Fruit fly (Drosophila melanogaster) whole organism, embryonic: ENCODE measurements around the gene CG5254.

Experiments
- ATbp ChIP-seq: fragments of 200-800 bp; sonication (Bioruptor generic); optimal IDR thresholded peaks from 2 replicates; lab custom pipeline; 2017; ENCODE audit warnings: missing biosample characterization, mild to moderate bottlenecking, missing genetic modification characterization, missing genetic modification reagents
- Ada2b ChIP-seq: fragments of 200-800 bp; sonication (Bioruptor generic); IDR thresholded peaks from 2 replicates; pipeline ENCODE4 v1.3.6; 2022; ENCODE audit warnings: missing biosample characterization, missing genetic modification characterization
- CG12219 ChIP-seq: fragments of 200-800 bp; sonication (Bioruptor generic); optimal IDR thresholded peaks from 3 replicates; lab custom pipeline; 2018; ENCODE audit warnings: missing biosample characterization, mild to moderate bottlenecking, missing genetic modification characterization
- CG12299 ChIP-seq: fragments of 200-800 bp; sonication (Bioruptor generic); optimal IDR thresholded peaks from 2 replicates; lab custom pipeline; 2018; ENCODE audit warnings: missing biosample characterization, mild to moderate bottlenecking, missing genetic modification characterization
- CG13424 ChIP-seq: fragments of 200-800 bp; sonication (Bioruptor generic); optimal IDR thresholded peaks from 2 replicates; lab custom pipeline; 2019; ENCODE audit warnings: missing biosample characterization, mild to moderate bottlenecking, missing genetic modification characterization, moderate library complexity
- CG14050 ChIP-seq: fragments of 200-800 bp; sonication (Bioruptor generic); IDR thresholded peaks from 3 replicates; pipeline ENCODE4 v1.3.6; 2022; ENCODE audit warnings: missing biosample characterization, missing genetic modification characterization
- CG15073 ChIP-seq: fragments of 200-800 bp; sonication (Bioruptor generic); optimal IDR thresholded peaks from 2 replicates; lab custom pipeline; 2016; ENCODE audit warnings: missing biosample characterization, missing genetic modification characterization
- CG1647 ChIP-seq: fragments of 200-800 bp; sonication (Bioruptor generic); optimal IDR thresholded peaks from 3 replicates; lab custom pipeline; 2016; ENCODE audit warnings: missing biosample characterization, missing genetic modification characterization
- CG17328 ChIP-seq: fragments of 200-800 bp; sonication (Bioruptor generic); IDR thresholded peaks from 2 replicates; pipeline ENCODE4 v1.3.6; 2022; ENCODE audit warnings: missing biosample characterization, missing genetic modification characterization
- CG18599 ChIP-seq: fragments of 200-800 bp; sonication (Bioruptor generic); optimal IDR thresholded peaks from 3 replicates; lab custom pipeline; 2017; ENCODE audit warnings: missing biosample characterization, missing genetic modification characterization, mild to moderate bottlenecking, moderate library complexity, missing genetic modification reagents
- CG2678 ChIP-seq: fragments of 200-800 bp; sonication (Bioruptor generic); optimal IDR thresholded peaks from 3 replicates; lab custom pipeline; 2019; ENCODE audit warnings: missing biosample characterization, mild to moderate bottlenecking, missing genetic modification characterization, moderate library complexity
- CG2712 ChIP-seq: fragments of 200-800 bp; optimal IDR thresholded peaks from 3 replicates; lab custom pipeline; 2019; ENCODE audit warnings: missing biosample characterization, mild to moderate bottlenecking, missing genetic modification characterization, moderate library complexity
- CG32532 ChIP-seq: fragments of 200-800 bp; sonication (Bioruptor generic); IDR thresholded peaks from 2 replicates; pipeline ENCODE4 v1.3.6; 2022; ENCODE audit warnings: missing biosample characterization, missing genetic modification characterization
- CG34224 ChIP-seq: fragments of 200-800 bp; sonication (Bioruptor generic); IDR thresholded peaks from 3 replicates; pipeline ENCODE4 v1.3.6; 2022; ENCODE audit warnings: missing biosample characterization, missing genetic modification characterization; ENCODE audit not compliant: partially characterized antibody
- CG4424 ChIP-seq: fragments of 200-800 bp; sonication (Bioruptor generic); optimal IDR thresholded peaks from 3 replicates; lab custom pipeline; 2016; ENCODE audit warnings: missing biosample characterization, missing genetic modification characterization
- CG8388 ChIP-seq: fragments of 200-800 bp; sonication (Bioruptor generic); optimal IDR thresholded peaks from 2 replicates; lab custom pipeline; 2019; ENCODE audit warnings: missing biosample characterization, mild to moderate bottlenecking, missing genetic modification characterization, moderate library complexity
- CG9727 ChIP-seq: fragments of 200-800 bp; sonication (Bioruptor generic); optimal IDR thresholded peaks from 3 replicates; lab custom pipeline; 2017; ENCODE audit warnings: missing biosample characterization, mild to moderate bottlenecking, missing genetic modification characterization
- Elba2 ChIP-seq: fragments of 200-800 bp; sonication (Bioruptor generic); optimal IDR thresholded peaks from 3 replicates; lab custom pipeline; 2016; ENCODE audit warnings: missing biosample characterization, missing genetic modification characterization
- Fer1 ChIP-seq: fragments of 200-800 bp; sonication (Bioruptor generic); optimal IDR thresholded peaks from 2 replicates; lab custom pipeline; 2017; ENCODE audit warnings: missing biosample characterization, mild to moderate bottlenecking, missing genetic modification characterization
- HLH4C ChIP-seq: fragments of 200-800 bp; sonication (Bioruptor generic); IDR thresholded peaks from 3 replicates; pipeline ENCODE4 v1.3.6; 2022; ENCODE audit warnings: missing biosample characterization, missing genetic modification characterization; ENCODE audit not compliant: partially characterized antibody
- Hr78 ChIP-seq, 2 experiments: fragments of 200-800 bp in 1 of 2; fragments of >200 bp in 1 of 2; sonication (Bioruptor generic) in 1 of 2; optimal IDR thresholded peaks; 2 replicates each; lab custom pipeline; 2017 to 2019; ENCODE audit warnings: missing biosample characterization in 2 of 2, missing genetic modification characterization in 2 of 2, mild to moderate bottlenecking in 1 of 2, moderate library complexity in 1 of 2
- Rx ChIP-seq: fragments of 200-800 bp; sonication (Bioruptor generic); IDR thresholded peaks from 2 replicates; pipeline ENCODE4 v1.3.6; 2022; ENCODE audit warnings: missing biosample characterization, missing genetic modification characterization
- Xbp1 ChIP-seq: fragments of 200-800 bp; sonication (Bioruptor generic); optimal IDR thresholded peaks from 3 replicates; lab custom pipeline; 2016; ENCODE audit warnings: missing biosample characterization, mild to moderate bottlenecking, missing genetic modification characterization
- Xrp1 ChIP-seq: fragments of 200-800 bp; sonication (Bioruptor generic); IDR thresholded peaks from 2 replicates; pipeline ENCODE4 v1.3.6; 2022; ENCODE audit warnings: missing biosample characterization, missing genetic modification characterization
- bab2 ChIP-seq: fragments of 200-800 bp; sonication (Bioruptor generic); optimal IDR thresholded peaks from 2 replicates; lab custom pipeline; 2016; ENCODE audit warnings: missing biosample characterization, missing genetic modification characterization
- chm ChIP-seq: fragments of 200-800 bp; sonication (Bioruptor generic); IDR thresholded peaks from 2 replicates; pipeline ENCODE4 v1.3.6; 2022; ENCODE audit warnings: missing biosample characterization, missing genetic modification characterization
- crc ChIP-seq: fragments of 200-800 bp; sonication (Bioruptor generic); optimal IDR thresholded peaks from 2 replicates; lab custom pipeline; 2016; ENCODE audit warnings: missing biosample characterization, missing genetic modification characterization
- croc ChIP-seq: fragments of 200-800 bp; sonication (Bioruptor generic); conservative IDR thresholded peaks from 3 replicates; pipeline ENCODE4 v1.3.6; 2022; ENCODE audit warnings: missing biosample characterization, missing genetic modification characterization
- crol ChIP-seq: fragments of 200-800 bp; sonication (Bioruptor generic); IDR thresholded peaks from 2 replicates; pipeline ENCODE4 v1.3.6; 2022; ENCODE audit warnings: missing biosample characterization, missing genetic modification characterization
- dmrt11E ChIP-seq: fragments of 200-800 bp; sonication (Bioruptor generic); optimal IDR thresholded peaks from 3 replicates; lab custom pipeline; 2018; ENCODE audit warnings: missing biosample characterization, mild to moderate bottlenecking, missing genetic modification characterization, moderate library complexity
- dpn ChIP-seq, 2 experiments: fragments of 200-800 bp; sonication (Bioruptor generic); optimal IDR thresholded peaks; 3 replicates each; lab custom pipeline; 2016; ENCODE audit warnings: missing biosample characterization in 2 of 2, missing genetic modification characterization in 2 of 2
- dysf ChIP-seq: fragments of 200-800 bp; sonication (Bioruptor generic); IDR thresholded peaks from 3 replicates; pipeline ENCODE4 v1.3.6; 2022; ENCODE audit warnings: missing biosample characterization, missing genetic modification characterization
- eve ChIP-seq, 2 experiments: fragments of >200 bp; optimal IDR thresholded peaks; 2 replicates each; lab custom pipeline; 2017; ENCODE audit warnings: missing biosample characterization in 2 of 2, missing genetic modification characterization in 2 of 2
- gem ChIP-seq: fragments of 200-800 bp; sonication (Bioruptor generic); optimal IDR thresholded peaks from 2 replicates; lab custom pipeline; 2019; ENCODE audit warnings: missing biosample characterization, mild to moderate bottlenecking, missing genetic modification characterization, moderate library complexity
- grau ChIP-seq: fragments of 200-800 bp; optimal IDR thresholded peaks from 3 replicates; lab custom pipeline; 2019; ENCODE audit warnings: missing biosample characterization, mild to moderate bottlenecking, missing genetic modification characterization, moderate library complexity
- hth ChIP-seq: fragments of >200 bp; optimal IDR thresholded peaks from 2 replicates; lab custom pipeline; 2017; ENCODE audit warnings: inconsistent platforms
- lab ChIP-seq: fragments of 200-800 bp; sonication (Bioruptor generic); optimal IDR thresholded peaks from 3 replicates; lab custom pipeline; 2017; ENCODE audit warnings: missing biosample characterization, missing genetic modification characterization, mild to moderate bottlenecking, moderate library complexity, missing genetic modification reagents
- lilli ChIP-seq: fragments of 200-800 bp; sonication (Bioruptor generic); optimal IDR thresholded peaks from 3 replicates; lab custom pipeline; 2016; ENCODE audit warnings: missing biosample characterization, missing genetic modification characterization
- mam ChIP-seq: fragments of 200-800 bp; sonication (Bioruptor generic); optimal IDR thresholded peaks from 3 replicates; lab custom pipeline; 2016; ENCODE audit warnings: missing biosample characterization, missing genetic modification characterization
- nom ChIP-seq: fragments of 200-800 bp; sonication (Bioruptor generic); optimal IDR thresholded peaks from 2 replicates; lab custom pipeline; 2017; ENCODE audit warnings: missing biosample characterization, missing genetic modification characterization, mild to moderate bottlenecking, moderate library complexity, missing genetic modification reagents
- pros ChIP-seq: fragments of 200-800 bp; sonication (Bioruptor generic); optimal IDR thresholded peaks from 3 replicates; lab custom pipeline; 2019; ENCODE audit warnings: missing biosample characterization, mild to moderate bottlenecking, missing genetic modification characterization, moderate library complexity
- row ChIP-seq: fragments of 200-800 bp; sonication (Bioruptor generic); IDR thresholded peaks from 3 replicates; pipeline ENCODE4 v1.3.6; 2022; ENCODE audit warnings: missing biosample characterization, missing genetic modification characterization
- sens ChIP-seq: fragments of 200-800 bp; sonication (Bioruptor generic); peaks from one replicate; lab custom pipeline; 2016; ENCODE audit warnings: missing biosample characterization, missing genetic modification characterization
- sima ChIP-seq: fragments of 200-800 bp; sonication (Bioruptor generic); optimal IDR thresholded peaks from 2 replicates; lab custom pipeline; 2016; ENCODE audit warnings: missing biosample characterization, missing genetic modification characterization
- sqz ChIP-seq: fragments of 200-800 bp; sonication (Bioruptor generic); optimal IDR thresholded peaks from 3 replicates; lab custom pipeline; 2018; ENCODE audit warnings: missing biosample characterization, mild to moderate bottlenecking, missing genetic modification characterization
- unpg ChIP-seq: fragments of 200-800 bp; sonication (Bioruptor generic); optimal IDR thresholded peaks from 3 replicates; lab custom pipeline; 2018; ENCODE audit warnings: missing biosample characterization, mild to moderate bottlenecking, missing genetic modification characterization, moderate library complexity
- vnd ChIP-seq: fragments of 200-800 bp; sonication (Bioruptor generic); IDR thresholded peaks from 3 replicates; pipeline ENCODE4 v1.3.6; 2022; ENCODE audit warnings: missing biosample characterization, missing genetic modification characterization; ENCODE audit not compliant: partially characterized antibody
- vvl ChIP-seq: fragments of 200-800 bp; sonication (Bioruptor generic); IDR thresholded peaks from 2 replicates; pipeline ENCODE4 v1.3.6; 2022; ENCODE audit warnings: missing biosample characterization, missing genetic modification characterization
- wdn ChIP-seq: fragments of 200-800 bp; sonication (Bioruptor generic); IDR thresholded peaks from 2 replicates; pipeline ENCODE4 v1.3.6; 2022; ENCODE audit warnings: missing biosample characterization, missing genetic modification characterization
- zfh2 ChIP-seq: fragments of 200-800 bp; sonication (Bioruptor generic); optimal IDR thresholded peaks from 2 replicates; lab custom pipeline; 2016; ENCODE audit warnings: missing biosample characterization, missing genetic modification characterization

The CG5254 gene

dm6 chrX:779344-779743 lies 29.2 kb downstream of the CG5254 start (continued):
- TF ChIP-seq wdn = no peak
- no peak for TF ChIP-seq chm (GFP tag; lab: Robert Waterston, UW)
- TF ChIP-seq lab (GFP tag; lab: Kevin White, UChicago) = peak; percentile 27
- TF ChIP-seq CG17328 (GFP tag; lab: Robert Waterston, UW) = 0 out of 2 replicates have a peak, but pooled peaks have one; percentile 11
- no peak for TF ChIP-seq zfh2 (GFP tag; lab: Kevin White, UChicago)
- TF ChIP-seq nom (GFP tag; lab: Kevin White, UChicago) = peak; percentile 14
- TF ChIP-seq sqz (GFP tag; lab: Kevin White, UChicago) = no peak
- TF ChIP-seq Xbp1 (GFP tag; lab: Kevin White, UChicago) = no peak
- TF ChIP-seq CG2678 (tag; lab: Kevin White, UChicago) = peak; percentile 53
- peak; percentile 27; the same call in 1 of the 2 replicates for TF ChIP-seq crol (GFP tag; lab: Robert Waterston, UW)
- TF ChIP-seq pros (GFP tag; lab: Kevin White, UChicago) = no peak
- TF ChIP-seq Fer1 = peak; percentile 22
- no peak for TF ChIP-seq Rx (GFP tag; lab: Robert Waterston, UW)
- no peak for TF ChIP-seq CG15073 (GFP tag; lab: Kevin White, UChicago)
- peak; percentile 35 for TF ChIP-seq CG2712
- TF ChIP-seq Xrp1 (GFP tag; lab: Robert Waterston, UW) = peak; percentile 61
- peak; percentile 0 for TF ChIP-seq bab2 (GFP tag; lab: Kevin White, UChicago)
- no peak for TF ChIP-seq CG32532 (GFP tag; lab: Robert Waterston, UW)
- peak; percentile 13 for TF ChIP-seq CG8388 (GFP tag; lab: Kevin White, UChicago)
- peak; percentile 56 for TF ChIP-seq row (GFP tag; lab: Robert Waterston, UW)
- no peak for TF ChIP-seq vnd
- peak; percentile 45 for TF ChIP-seq unpg (GFP tag; lab: Kevin White, UChicago)
- TF ChIP-seq CG12299 (tag; lab: Kevin White, UChicago) = no peak
- peak; percentile 30; the same call in 1 of the 2 replicates for TF ChIP-seq vvl (GFP tag; lab: Robert Waterston, UW)
- TF ChIP-seq CG1647 (GFP tag; lab: Kevin White, UChicago) = no peak
- no peak for TF ChIP-seq hth (lab: Kevin White, UChicago)
- TF ChIP-seq dmrt11E = peak; percentile 29
- peak; percentile 2 for TF ChIP-seq mam (GFP tag; lab: Kevin White, UChicago)
- peak; percentile 39 for TF ChIP-seq sens
- TF ChIP-seq CG9727 = peak; percentile 13
- TF ChIP-seq CG12219 (GFP tag; lab: Kevin White, UChicago) = peak; percentile 6
- TF ChIP-seq dysf (GFP tag; lab: Robert Waterston, UW) = peak; percentile 23; the same call in 1 of the 3 replicates
- peak; percentile 45 for TF ChIP-seq ATbp (GFP tag; lab: Kevin White, UChicago)
- no peak for TF ChIP-seq crc (GFP tag; lab: Kevin White, UChicago)
- TF ChIP-seq CG14050 = no peak
- TF ChIP-seq HLH4C (GFP tag; lab: Robert Waterston, UW) = no peak
- TF ChIP-seq Elba2 = no peak
- TF ChIP-seq grau = peak; percentile 33
- no peak for TF ChIP-seq sima (GFP tag; lab: Kevin White, UChicago)
- peak; percentile 18 for TF ChIP-seq CG4424
- TF ChIP-seq CG18599 (GFP tag; lab: Kevin White, UChicago) = peak; percentile 12
- 0 out of 2 replicates have a peak, but pooled peaks have one; percentile 18 for TF ChIP-seq Ada2b (GFP tag; lab: Robert Waterston, UW)
- TF ChIP-seq CG13424 (tag; lab: Kevin White, UChicago) = peak; percentile 37
- peak; percentile 53 for TF ChIP-seq gem (tag; lab: Kevin White, UChicago)
- TF ChIP-seq lilli (GFP tag; lab: Kevin White, UChicago) = peak; percentile 21
- TF ChIP-seq Hr78 (GFP tag; optimal IDR thresholded peaks at IDR 0.05; lab: Kevin White, UChicago) = no peak
- no peak for TF ChIP-seq eve (GFP tag; optimal IDR thresholded peaks at IDR 0.05; lab: Kevin White, UChicago)
- no peak for TF ChIP-seq CG34224 (GFP tag; lab: Robert Waterston, UW)
- TF ChIP-seq dpn (GFP tag; optimal IDR thresholded peaks at IDR 0.05; lab: Kevin White, UChicago) = no peak
- no peak for TF ChIP-seq croc
- TF ChIP-seq, all 482 proteins: peak for 64
